Fruit fly (Drosophila melanogaster): ENCODE results near the gene Elys.

The Elys gene

DNA sequence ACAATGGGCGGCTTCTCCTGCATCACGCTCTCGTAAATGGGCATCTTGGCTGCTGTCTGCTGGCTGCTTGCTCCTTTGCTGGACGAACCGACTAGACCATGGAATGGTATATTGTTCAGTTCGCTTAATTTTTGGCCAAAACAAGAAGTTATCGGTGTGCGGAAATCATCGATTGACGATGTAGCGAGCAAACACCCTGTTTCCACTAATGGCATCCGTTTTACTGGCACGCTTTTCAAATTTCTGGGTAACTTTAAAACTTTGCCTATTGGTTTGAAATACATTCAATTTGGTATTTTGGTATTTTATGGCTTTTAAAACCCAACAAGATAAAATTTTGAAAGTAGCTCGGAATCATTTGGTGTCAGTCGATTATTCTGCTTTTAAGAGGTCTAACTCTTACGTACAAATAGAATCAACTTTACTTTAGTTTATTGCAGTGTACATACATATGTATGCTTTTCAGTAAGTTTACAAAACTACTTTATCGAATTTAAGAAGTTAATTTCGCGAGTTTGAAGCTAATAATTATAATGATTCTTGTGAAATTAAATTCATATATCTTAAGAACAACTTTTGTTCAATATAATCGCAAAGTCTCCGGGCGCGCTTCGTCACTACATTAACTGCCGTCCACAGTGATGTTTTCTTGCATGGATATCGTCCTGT lies 6.1 kb upstream of the Elys start, which contains the start of gene Arp10 (continued):
- TF ChIP-seq CG6654 (GFP tag; optimal IDR thresholded peaks at IDR 0.05) = no peak
- no peak for TF ChIP-seq CG34422 (GFP tag; IDR thresholded peaks at IDR 0.05)
- no peak for TF ChIP-seq B-H1 (GFP tag; IDR thresholded peaks at IDR 0.05)
- no peak for TF ChIP-seq CG7271 (tag; optimal IDR thresholded peaks at IDR 0.05)
- TF ChIP-seq caup (GFP tag; optimal IDR thresholded peaks at IDR 0.05; ENCODE audit: severe bottlenecking) = no peak
- TF ChIP-seq fu2 (GFP tag; optimal IDR thresholded peaks at IDR 0.05) = no peak
- no peak for TF ChIP-seq sens-2 (GFP tag; IDR thresholded peaks at IDR 0.05)
- TF ChIP-seq H2.0 (GFP tag; IDR thresholded peaks at IDR 0.05) = no peak
- no peak for TF ChIP-seq inv (GFP tag; IDR thresholded peaks at IDR 0.05; ENCODE audit: partially characterized antibody)
- TF ChIP-seq CG2120 (GFP tag; optimal IDR thresholded peaks at IDR 0.05) = peak; percentile 41
- TF ChIP-seq NfI (GFP tag; optimal IDR thresholded peaks at IDR 0.05) = no peak
- peak; percentile 47 for TF ChIP-seq gfzf (GFP tag; optimal IDR thresholded peaks at IDR 0.05)
- TF ChIP-seq Rx (GFP tag; IDR thresholded peaks at IDR 0.05) = no peak
- no peak for TF ChIP-seq D19A (tag; optimal IDR thresholded peaks at IDR 0.05)
- TF ChIP-seq Dip3 (GFP tag; optimal IDR thresholded peaks at IDR 0.05) = no peak
- no peak for TF ChIP-seq CG14860 (GFP tag; IDR thresholded peaks at IDR 0.05; ENCODE audit: partially characterized antibody)
- no peak for TF ChIP-seq CG18011 (GFP tag; optimal IDR thresholded peaks at IDR 0.05)
- no peak for TF ChIP-seq CrebB (tag; optimal IDR thresholded peaks at IDR 0.05)
- no peak for TF ChIP-seq Gug (GFP tag; IDR thresholded peaks at IDR 0.05)
- TF ChIP-seq CG31365 (tag; optimal IDR thresholded peaks at IDR 0.05) = no peak
- no peak for TF ChIP-seq nerfin-2 (GFP tag; IDR thresholded peaks at IDR 0.05; ENCODE audit: partially characterized antibody)
- TF ChIP-seq bab2 (GFP tag; optimal IDR thresholded peaks at IDR 0.05) = peak; percentile 23
- TF ChIP-seq fru (optimal IDR thresholded peaks at IDR 0.05) = no peak
- TF ChIP-seq CoRest (tag; optimal IDR thresholded peaks at IDR 0.05) = peak; percentile 26
- no peak for TF ChIP-seq CG12744 (GFP tag; optimal IDR thresholded peaks at IDR 0.05)
- peak; percentile 15 for TF ChIP-seq CG17829 (tag; optimal IDR thresholded peaks at IDR 0.05)
- TF ChIP-seq ssp (GFP tag; IDR thresholded peaks at IDR 0.05) = peak; percentile 92
- TF ChIP-seq dpn (GFP tag; optimal IDR thresholded peaks at IDR 0.05) = no peak
- no peak for TF ChIP-seq Ssrp (tag; optimal IDR thresholded peaks at IDR 0.05)
- peak; percentile 46; the same call in 2 of the 3 replicates for TF ChIP-seq knrl (GFP tag; IDR thresholded peaks at IDR 0.05; ENCODE audit: partially characterized antibody)
- no peak for TF ChIP-seq CG16779 (GFP tag; IDR thresholded peaks at IDR 0.05)
- TF ChIP-seq CG3838 (GFP tag; optimal IDR thresholded peaks at IDR 0.05) = no peak
- no peak for TF ChIP-seq odd (GFP tag; optimal IDR thresholded peaks at IDR 0.05)
- TF ChIP-seq Dll (GFP tag; IDR thresholded peaks at IDR 0.05; ENCODE audit: partially characterized antibody) = peak; percentile 59; the same call in 3 of the 4 replicates
- TF ChIP-seq Usf (GFP tag; optimal IDR thresholded peaks at IDR 0.05) = no peak
- TF ChIP-seq Fer1 (GFP tag; optimal IDR thresholded peaks at IDR 0.05) = peak; percentile 12
- no peak for TF ChIP-seq ab (GFP tag; optimal IDR thresholded peaks at IDR 0.05)
- no peak for TF ChIP-seq CG17328 (GFP tag; IDR thresholded peaks at IDR 0.05)
- no peak for TF ChIP-seq esg (GFP tag; conservative IDR thresholded peaks at IDR 0.05)
- TF ChIP-seq pb (GFP tag; optimal IDR thresholded peaks at IDR 0.05) = no peak
- no peak for TF ChIP-seq CG12236 (GFP tag; optimal IDR thresholded peaks at IDR 0.05)
- TF ChIP-seq crol (GFP tag; IDR thresholded peaks at IDR 0.05) = no peak
- no peak for TF ChIP-seq HHEX (GFP tag; optimal IDR thresholded peaks at IDR 0.05)
- TF ChIP-seq fd102C (GFP tag; optimal IDR thresholded peaks at IDR 0.05) = no peak
- TF ChIP-seq CG6254 (GFP tag; optimal IDR thresholded peaks at IDR 0.05) = no peak
- TF ChIP-seq crp (GFP tag; optimal IDR thresholded peaks at IDR 0.05) = no peak
- TF ChIP-seq CG9437 (GFP tag; optimal IDR thresholded peaks at IDR 0.05) = no peak
- TF ChIP-seq Awh (GFP tag; IDR thresholded peaks at IDR 0.05) = no peak
- TF ChIP-seq CG1529 (GFP tag; optimal IDR thresholded peaks at IDR 0.05) = no peak
- TF ChIP-seq MBD-R2 (GFP tag; IDR thresholded peaks at IDR 0.05) = peak; percentile 73

Data from whole organism, embryonic.